Fruit fly (Drosophila melanogaster) whole organism, prepupa: Measurements from ENCODE around the gene Drak.

Source experiments
- CG10631 ChIP-seq: fragments of 200-800 bp; sonication (Bioruptor generic); optimal IDR thresholded peaks from 2 replicates; lab custom pipeline; 2016; ENCODE audit warnings: missing biosample characterization, missing genetic modification characterization
- CG11294 ChIP-seq: fragments of 200-800 bp; sonication (Bioruptor generic); IDR thresholded peaks from 2 replicates; pipeline ENCODE4 v1.3.6; 2022; ENCODE audit warnings: missing biosample characterization, missing genetic modification characterization
- CG11902 ChIP-seq: fragments of 200-800 bp; sonication (Bioruptor generic); optimal IDR thresholded peaks from 3 replicates; lab custom pipeline; 2016; ENCODE audit warnings: missing biosample characterization, missing genetic modification characterization
- CG15336 ChIP-seq: fragments of 200-800 bp; sonication (Bioruptor generic); IDR thresholded peaks from 2 replicates; pipeline ENCODE4 v1.3.6; 2022; ENCODE audit warnings: missing biosample characterization, missing genetic modification characterization
- CG1621 ChIP-seq: fragments of 200-800 bp; sonication (Bioruptor generic); optimal IDR thresholded peaks from 3 replicates; lab custom pipeline; 2018; ENCODE audit warnings: missing biosample characterization, mild to moderate bottlenecking, missing genetic modification characterization
- CG16779 ChIP-seq: fragments of 200-800 bp; sonication (Bioruptor generic); optimal IDR thresholded peaks from 3 replicates; lab custom pipeline; 2017; ENCODE audit warnings: missing biosample characterization, mild to moderate bottlenecking, missing genetic modification characterization
- CG3032 ChIP-seq: fragments of 200-800 bp; optimal IDR thresholded peaks from 2 replicates; lab custom pipeline; 2019; ENCODE audit warnings: missing biosample characterization, mild to moderate bottlenecking, missing genetic modification characterization, moderate library complexity
- CG31627 ChIP-seq: fragments of 200-800 bp; sonication (Bioruptor generic); optimal IDR thresholded peaks from 3 replicates; lab custom pipeline; 2016; ENCODE audit warnings: missing biosample characterization, missing genetic modification characterization
- CG32006 ChIP-seq: fragments of 200-800 bp; sonication (Bioruptor generic); optimal IDR thresholded peaks from 3 replicates; lab custom pipeline; 2017; ENCODE audit warnings: missing biosample characterization, mild to moderate bottlenecking, missing genetic modification characterization
- CG3919 ChIP-seq: fragments of 200-800 bp; sonication (Bioruptor generic); optimal IDR thresholded peaks from 3 replicates; lab custom pipeline; 2016; ENCODE audit warnings: missing biosample characterization, missing genetic modification characterization
- CG6163 ChIP-seq: fragments of 200-800 bp; sonication (Bioruptor generic); IDR thresholded peaks from 3 replicates; pipeline ENCODE4 v1.3.6; 2022; ENCODE audit warnings: missing biosample characterization, missing genetic modification characterization
- CG6276 ChIP-seq: fragments of 200-800 bp; sonication (Bioruptor generic); optimal IDR thresholded peaks from 2 replicates; lab custom pipeline; 2017; ENCODE audit warnings: missing biosample characterization, mild to moderate bottlenecking, missing genetic modification characterization
- CG6808 ChIP-seq: fragments of 200-800 bp; sonication (Bioruptor generic); optimal IDR thresholded peaks from 3 replicates; lab custom pipeline; 2017; ENCODE audit warnings: missing biosample characterization, missing genetic modification characterization, mild to moderate bottlenecking, moderate library complexity, missing genetic modification reagents
- CG6854 ChIP-seq: fragments of 200-800 bp; sonication (Bioruptor generic); optimal IDR thresholded peaks from 2 replicates; lab custom pipeline; 2017; ENCODE audit warnings: missing biosample characterization, mild to moderate bottlenecking, missing genetic modification characterization
- CG7368 ChIP-seq: fragments of 200-800 bp; sonication (Bioruptor generic); optimal IDR thresholded peaks from 3 replicates; lab custom pipeline; 2016; ENCODE audit warnings: missing biosample characterization, missing genetic modification characterization
- CG8119 ChIP-seq: fragments of 200-800 bp; sonication (Bioruptor generic); IDR thresholded peaks from 3 replicates; pipeline ENCODE4 v1.3.6; 2022; ENCODE audit warnings: missing biosample characterization, missing genetic modification characterization
- CG8632 ChIP-seq: fragments of 200-800 bp; sonication (Bioruptor generic); optimal IDR thresholded peaks from 3 replicates; lab custom pipeline; 2016; ENCODE audit warnings: missing biosample characterization, missing genetic modification characterization
- CG9139 ChIP-seq: fragments of 200-800 bp; sonication (Bioruptor generic); optimal IDR thresholded peaks from 3 replicates; lab custom pipeline; 2017; ENCODE audit warnings: missing biosample characterization, mild to moderate bottlenecking, missing genetic modification characterization
- Eip75B ChIP-seq: fragments of 200-800 bp; sonication (Bioruptor generic); optimal IDR thresholded peaks from 3 replicates; lab custom pipeline; 2016; ENCODE audit warnings: missing biosample characterization, missing genetic modification characterization
- Eip78C ChIP-seq: fragments of 200-800 bp; sonication (Bioruptor generic); peaks from one replicate; lab custom pipeline; 2016; ENCODE audit warnings: missing biosample characterization, missing genetic modification characterization
- Ets96B ChIP-seq: fragments of 200-800 bp; optimal IDR thresholded peaks from 2 replicates; lab custom pipeline; 2019; ENCODE audit warnings: missing biosample characterization, mild to moderate bottlenecking, missing genetic modification characterization, moderate library complexity
- Gug ChIP-seq: fragments of 200-800 bp; sonication (Bioruptor generic); IDR thresholded peaks from 2 replicates; pipeline ENCODE4 v1.3.6; 2022; ENCODE audit warnings: missing biosample characterization, missing genetic modification characterization
- Hr39 ChIP-seq: fragments of 200-800 bp; sonication (Bioruptor generic); optimal IDR thresholded peaks from 2 replicates; lab custom pipeline; 2016; ENCODE audit warnings: missing biosample characterization, missing genetic modification characterization
- Hr4 ChIP-seq: fragments of 200-800 bp; sonication (Bioruptor generic); optimal IDR thresholded peaks from 3 replicates; lab custom pipeline; 2016; ENCODE audit warnings: missing biosample characterization, missing genetic modification characterization
- OdsH ChIP-seq: fragments of 200-800 bp; sonication (Bioruptor generic); optimal IDR thresholded peaks from 3 replicates; lab custom pipeline; 2016; ENCODE audit warnings: missing biosample characterization, missing genetic modification characterization
- Smox ChIP-seq: fragments of 200-800 bp; sonication (Bioruptor generic); optimal IDR thresholded peaks from 3 replicates; lab custom pipeline; 2016; ENCODE audit warnings: missing biosample characterization, missing genetic modification characterization
- Sox14 ChIP-seq: fragments of 200-800 bp; sonication (Bioruptor generic); optimal IDR thresholded peaks from 3 replicates; lab custom pipeline; 2016; ENCODE audit warnings: missing biosample characterization, missing genetic modification characterization
- Sox15 ChIP-seq: fragments of 200-800 bp; sonication (Bioruptor generic); optimal IDR thresholded peaks from 3 replicates; lab custom pipeline; 2016; ENCODE audit warnings: missing biosample characterization, missing genetic modification characterization
- achi ChIP-seq: fragments of 200-800 bp; sonication (Bioruptor generic); optimal IDR thresholded peaks from 3 replicates; lab custom pipeline; 2016; ENCODE audit warnings: missing biosample characterization, missing genetic modification characterization
- acj6 ChIP-seq: fragments of 200-800 bp; sonication (Bioruptor generic); optimal IDR thresholded peaks from 3 replicates; lab custom pipeline; 2016; ENCODE audit warnings: missing biosample characterization, missing genetic modification characterization
- cyc ChIP-seq: fragments of 200-800 bp; sonication (Bioruptor generic); optimal IDR thresholded peaks from 3 replicates; lab custom pipeline; 2016; ENCODE audit warnings: missing biosample characterization, missing genetic modification characterization
- dac ChIP-seq: fragments of 200-800 bp; sonication (Bioruptor generic); optimal IDR thresholded peaks from 2 replicates; lab custom pipeline; 2017; ENCODE audit warnings: missing biosample characterization, mild to moderate bottlenecking, missing genetic modification characterization
- eg ChIP-seq: fragments of 200-800 bp; sonication (Bioruptor generic); IDR thresholded peaks from 3 replicates; pipeline ENCODE4 v1.3.6; 2022; ENCODE audit warnings: missing biosample characterization, missing genetic modification characterization
- esn ChIP-seq: fragments of 200-800 bp; sonication (Bioruptor generic); optimal IDR thresholded peaks from 2 replicates; lab custom pipeline; 2016; ENCODE audit warnings: missing biosample characterization, mild to moderate bottlenecking, missing genetic modification characterization, moderate library complexity
- fd85E ChIP-seq: fragments of 200-800 bp; sonication (Bioruptor generic); optimal IDR thresholded peaks from 3 replicates; lab custom pipeline; 2016; ENCODE audit warnings: missing biosample characterization, missing genetic modification characterization
- fkh ChIP-seq: fragments of 200-800 bp; sonication (Bioruptor generic); optimal IDR thresholded peaks from 3 replicates; lab custom pipeline; 2017; ENCODE audit warnings: missing biosample characterization, mild to moderate bottlenecking, missing genetic modification characterization, moderate library complexity
- lz ChIP-seq: fragments of 200-800 bp; sonication (Bioruptor generic); optimal IDR thresholded peaks from 3 replicates; lab custom pipeline; 2016; ENCODE audit warnings: missing biosample characterization, missing genetic modification characterization
- ss ChIP-seq, 2 experiments: fragments of 200-800 bp; sonication (Bioruptor generic); optimal IDR thresholded peaks; 2 replicates in 1 of 2; 3 replicates in 1 of 2; lab custom pipeline; 2017 to 2018; ENCODE audit warnings: mild to moderate bottlenecking in 2 of 2, missing biosample characterization in 2 of 2, missing genetic modification characterization in 2 of 2, moderate library complexity in 1 of 2
- vri ChIP-seq: fragments of 200-800 bp; sonication (Bioruptor generic); optimal IDR thresholded peaks from 3 replicates; lab custom pipeline; 2016; ENCODE audit warnings: missing biosample characterization, mild to moderate bottlenecking, missing genetic modification characterization

The Drak gene

DNA sequence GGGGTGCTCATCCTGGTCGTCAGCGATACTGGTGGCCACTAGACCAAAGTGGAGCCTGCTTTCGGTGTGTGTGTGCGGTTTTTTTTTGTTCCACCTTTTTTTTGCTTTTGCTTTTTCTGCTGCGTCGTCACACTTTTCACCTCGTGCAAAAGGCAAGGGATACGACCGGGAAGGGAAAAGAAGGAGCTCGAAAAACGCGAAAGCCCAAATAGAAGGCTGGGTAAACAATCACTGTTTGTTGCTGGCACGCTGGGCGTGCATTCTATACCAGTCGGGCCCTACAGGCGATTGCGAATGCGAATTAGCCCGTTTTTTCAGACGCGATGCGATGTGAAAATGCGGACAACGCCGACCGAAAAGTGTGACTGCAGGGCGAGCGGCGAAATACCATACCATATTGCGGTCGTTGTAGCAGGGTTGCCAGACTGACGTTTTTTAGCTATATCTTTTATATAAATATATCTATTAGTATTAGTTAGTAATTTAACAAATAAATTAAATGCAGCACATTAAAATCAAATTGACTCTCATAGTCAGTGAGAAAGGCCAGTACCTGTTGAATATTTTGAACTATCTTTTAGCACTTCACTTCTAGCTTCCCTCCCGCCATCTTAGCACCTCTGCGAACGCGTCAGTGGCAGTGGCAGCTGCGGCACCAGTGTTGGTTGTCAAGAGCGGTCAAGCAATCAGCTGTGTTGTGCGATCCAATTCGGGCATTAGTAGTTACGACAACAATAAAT is 77.2 kb downstream of the Drak start, which contains the start of the genes Polr2A and CG11699:
TSS of gene Polr2A (minus strand) at position 371 of the 740 bp plus-strand sequence.
TSS of gene CG11699 (plus strand) at position 666 of the 740 bp plus-strand sequence.
- TF ChIP-seq CG1621 (tag; lab: Kevin White, UChicago) (no peak), CG3032 (tag; lab: Kevin White, UChicago) (peak; percentile 48), CG8119 (GFP tag; lab: Robert Waterston, UW) (peak; percentile 66; the same call in 1 of the 3 replicates), cyc (GFP tag; lab: Kevin White, UChicago) (peak; percentile 8), lz (GFP tag; lab: Kevin White, UChicago) (peak; percentile 5), Gug (peak; percentile 18; the same call in 1 of the 2 replicates), ss (GFP tag; optimal IDR thresholded peaks at IDR 0.05; lab: Kevin White, UChicago) (peak; percentile 64 to 70), CG8632 (GFP tag; lab: Kevin White, UChicago) (no peak), fd85E (GFP tag; lab: Kevin White, UChicago) (no peak), OdsH (GFP tag; lab: Kevin White, UChicago) (no peak), Hr4 (no peak), vri (GFP tag; lab: Kevin White, UChicago) (no peak), CG10631 (peak; percentile 51), CG16779 (no peak), CG6854 (GFP tag; lab: Kevin White, UChicago) (peak; percentile 6), Smox (no peak), CG9139 (GFP tag; lab: Kevin White, UChicago) (peak; percentile 2), CG15336 (peak; percentile 57), CG6276 (GFP tag; lab: Kevin White, UChicago) (no peak), esn (peak; percentile 19), eg (GFP tag; lab: Robert Waterston, UW) (peak; percentile 38; the same call in 1 of the 3 replicates), CG6808 (peak; percentile 64), Ets96B (tag; lab: Kevin White, UChicago) (peak; percentile 31), CG11902 (GFP tag; lab: Kevin White, UChicago) (peak; percentile 18), CG6163 (peak; percentile 57; the same call in 1 of the 3 replicates), Sox15 (GFP tag; lab: Kevin White, UChicago) (peak; percentile 12), Eip75B (GFP tag; lab: Kevin White, UChicago) (no peak), CG32006 (GFP tag; lab: Kevin White, UChicago) (peak; percentile 31), CG31627 (GFP tag; lab: Kevin White, UChicago) (peak; percentile 10), achi (peak; percentile 38), Sox14 (GFP tag; lab: Kevin White, UChicago) (peak; percentile 11)
- TF ChIP-seq, all 60 proteins: peak for 21

DNA sequence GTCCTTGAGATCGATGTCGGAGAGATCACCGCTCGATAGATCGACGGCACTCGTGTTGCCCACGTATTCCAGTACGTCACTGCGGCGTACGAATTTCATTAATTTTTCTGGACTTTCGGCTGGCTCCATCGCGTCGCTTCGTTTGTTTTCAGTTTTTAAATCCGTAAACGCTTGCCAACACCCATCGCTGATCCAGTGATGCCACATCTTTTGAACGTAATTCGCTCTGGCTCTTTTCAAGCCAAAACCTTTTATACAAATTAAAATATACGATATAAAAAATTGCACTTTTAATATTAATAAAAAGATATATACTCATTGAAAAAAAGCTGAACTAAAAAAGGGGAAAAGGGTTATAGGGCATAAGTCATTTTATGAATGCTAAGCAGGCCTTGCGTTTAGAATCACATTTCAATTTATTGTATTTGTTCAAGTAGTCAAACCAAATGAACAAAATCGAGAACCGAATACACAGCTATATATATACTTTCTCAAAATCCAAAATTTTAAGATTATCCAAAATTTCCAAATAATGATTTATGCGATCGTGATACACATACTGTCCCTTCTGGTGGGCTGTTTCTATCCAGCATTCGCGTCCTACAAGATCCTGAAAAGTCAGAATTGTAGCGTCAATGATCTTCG is 79.5 kb downstream of the Drak start, which contains the start of the genes Kmn1 and Reepl1:
TSS of gene Kmn1 (minus strand) at position 173 of the 645 bp plus-strand sequence.
TSS of gene Reepl1 (plus strand) at position 438 of the 645 bp plus-strand sequence.
- peak; percentile 7 for TF ChIP-seq Hr39 (GFP tag; lab: Kevin White, UChicago)
- no peak for TF ChIP-seq CG3919 (GFP tag; lab: Kevin White, UChicago)

DNA sequence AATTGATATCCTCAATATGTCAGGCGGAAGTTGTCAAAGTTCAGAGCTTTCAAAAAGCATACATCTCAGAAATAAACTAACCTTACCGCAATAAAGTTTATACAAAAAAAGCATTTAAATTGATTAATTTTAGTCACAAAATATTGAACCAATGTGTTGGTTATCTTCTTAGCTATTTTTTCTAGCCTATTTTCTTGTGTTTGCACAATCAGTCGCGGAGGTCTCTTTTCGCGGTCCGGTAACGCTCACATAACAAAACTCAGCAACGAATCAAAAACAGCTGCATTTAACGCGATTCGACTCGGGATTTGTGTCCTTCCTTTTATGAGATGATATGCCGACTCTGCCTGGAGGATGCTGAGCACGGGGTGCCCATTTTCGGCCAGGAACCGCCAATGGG is 80.6 kb downstream of the Drak start, which contains the start of gene CG11696:
TSS of gene CG11696 (plus strand) at position 203 of the 400 bp plus-strand sequence.
- TF ChIP-seq CG11294 (no peak), Eip78C (GFP tag; lab: Kevin White, UChicago) (peak; percentile 37), CG7368 (no peak), CG3919 (GFP tag; lab: Kevin White, UChicago) (no peak), dac (GFP tag; lab: Kevin White, UChicago) (no peak), fkh (no peak), acj6 (no peak), esn (no peak)
